Worm (Caenorhabditis elegans): Measurements from ENCODE around the gene ZK353.9.

ZK353.9 gene

DNA sequence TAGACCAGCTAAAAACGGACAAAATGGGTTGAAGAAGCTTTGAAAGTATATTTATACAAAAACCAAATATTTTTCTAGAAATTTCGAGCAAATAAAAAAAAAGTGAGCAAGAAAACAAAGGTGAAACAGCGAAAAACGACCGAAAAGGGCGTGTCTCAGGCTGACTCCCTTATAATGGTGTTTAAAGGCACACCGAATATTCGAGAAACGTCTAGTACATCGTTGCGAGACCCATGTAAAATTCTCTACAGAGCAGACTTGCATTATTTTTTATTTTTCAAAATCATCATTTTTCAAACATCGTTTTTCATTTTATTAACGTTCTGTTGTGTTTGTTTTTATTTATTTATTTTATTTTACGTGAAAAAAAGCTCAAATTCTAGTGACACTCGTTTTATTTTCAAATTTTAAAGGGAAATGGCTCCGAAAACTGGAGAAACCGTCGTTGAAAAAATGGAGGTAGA, 37.7 kb downstream of the ZK353.9 start, which contains the start of gene rpn-3 (continued):
- TF ChIP-seq daf-8 (GFP tag; IDR thresholded peaks at IDR 0.05) (no peak), gei-8 (GFP tag; optimal IDR thresholded peaks at IDR 0.05) (no peak), ztf-11 (tag; optimal IDR thresholded peaks at IDR 0.05) (no peak), lin-1 (GFP tag; IDR thresholded peaks at IDR 0.05) (peak; percentile 68; the same call in 1 of the 2 replicates), unc-130 (GFP tag; optimal IDR thresholded peaks at IDR 0.05) (peak; percentile 74), lir-3 (tag; optimal IDR thresholded peaks at IDR 0.05) (peak; percentile 61), zip-11 (GFP tag; IDR thresholded peaks at IDR 0.05) (no peak), arid-1 (GFP tag; conservative IDR thresholded peaks at IDR 0.05) (peak; percentile 89; the same call in 1 of the 2 replicates), nhr-102 (tag; optimal IDR thresholded peaks at IDR 0.05) (peak; percentile 91), dmd-8 (GFP tag; IDR thresholded peaks at IDR 0.05) (no peak), zfp-3 (GFP tag; conservative IDR thresholded peaks at IDR 0.05) (peak; percentile 95), Y5F2A.4 (GFP tag; optimal IDR thresholded peaks at IDR 0.05) (no peak), madf-9 (GFP tag; conservative IDR thresholded peaks at IDR 0.05) (peak; percentile 66), snpc-4 (tag; optimal IDR thresholded peaks at IDR 0.05) (no peak), lim-7 (GFP tag; IDR thresholded peaks at IDR 0.05) (no peak), mep-1 (tag; optimal IDR thresholded peaks at IDR 0.05) (peak; percentile 98), mdt-29 (GFP tag; IDR thresholded peaks at IDR 0.05) (peak; percentile 99), ceh-20 (GFP tag; IDR thresholded peaks at IDR 0.05) (peak; percentile 94), nhr-42 (GFP tag; IDR thresholded peaks at IDR 0.05) (peak; percentile 72; the same call in 1 of the 2 replicates), ctbp-1 (GFP tag; IDR thresholded peaks at IDR 0.05) (peak; percentile 81), snpc-1.2 (GFP tag; IDR thresholded peaks at IDR 0.05) (peak; percentile 47), nhr-48 (tag; optimal IDR thresholded peaks at IDR 0.05) (peak; percentile 74), R02D3.7 (tag; optimal IDR thresholded peaks at IDR 0.05) (no peak), duxl-1 (tag; optimal IDR thresholded peaks at IDR 0.05; ENCODE audit: poor library complexity) (peak; percentile 76), lin-39 (tag; optimal IDR thresholded peaks at IDR 0.05) (peak; percentile 48), unc-39 (tag; optimal IDR thresholded peaks at IDR 0.05) (no peak), hlh-30 (tag; optimal IDR thresholded peaks at IDR 0.05; ENCODE audit: insufficient read depth) (peak; percentile 94), php-3 (GFP tag; IDR thresholded peaks at IDR 0.05) (peak; percentile 58), ama-1 (optimal IDR thresholded peaks at IDR 0.05) (peak; percentile 75), zfp-2 (tag; optimal IDR thresholded peaks at IDR 0.05) (peak; percentile 75)

DNA sequence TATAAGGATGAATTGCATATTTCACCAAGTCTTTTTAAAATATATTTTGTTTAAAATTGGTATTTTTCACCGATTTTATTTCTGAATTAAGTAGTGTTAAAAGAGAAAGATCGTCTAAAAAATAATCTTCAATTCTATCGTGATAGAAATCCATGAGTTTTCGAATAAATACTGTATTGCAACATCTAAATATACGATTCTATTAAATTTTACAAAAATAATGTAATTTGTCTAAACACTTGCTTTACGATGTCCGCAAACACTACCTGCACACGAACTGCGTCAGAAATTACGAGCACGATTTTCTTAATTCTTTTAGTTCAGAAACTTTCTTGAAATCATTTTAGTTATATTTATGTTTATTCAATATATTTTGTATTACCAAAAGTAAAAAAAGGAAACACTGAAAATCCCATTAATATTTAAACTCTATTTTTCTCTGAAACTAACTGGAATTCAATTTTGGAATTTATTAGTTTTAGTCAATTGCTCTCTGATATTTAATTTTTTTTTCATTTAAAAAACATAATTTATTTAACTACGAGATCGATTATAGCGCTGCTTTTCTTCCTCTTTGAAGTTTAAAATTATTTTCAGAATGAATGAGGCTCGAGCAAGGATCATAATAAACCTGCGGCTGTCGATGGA, 40.0 kb downstream of the ZK353.9 start, which contains the start of gene mrpl-32:
mrpl-32 (plus strand) TSS at position 598 of the 648 bp plus-strand sequence.
- TF ChIP-seq T20F7.1 (GFP tag; optimal IDR thresholded peaks at IDR 0.05) (peak; percentile 75), vab-7 (GFP tag; IDR thresholded peaks at IDR 0.05) (peak; percentile 42; the same call in 1 of the 2 replicates), ama-1 (optimal IDR thresholded peaks at IDR 0.05) (peak; percentile 16), lim-7 (GFP tag; IDR thresholded peaks at IDR 0.05) (0 out of 2 replicates have a peak, but pooled peaks have one; percentile 56), snpc-1.2 (GFP tag; IDR thresholded peaks at IDR 0.05) (peak; percentile 28; the same call in 1 of the 2 replicates), lin-1 (GFP tag; IDR thresholded peaks at IDR 0.05) (peak; percentile 71; the same call in 1 of the 2 replicates), D1046.2 (GFP tag; IDR thresholded peaks at IDR 0.05) (no peak), Y5F2A.4 (GFP tag; optimal IDR thresholded peaks at IDR 0.05) (peak; percentile 50), F49E8.2 (tag; optimal IDR thresholded peaks at IDR 0.05; ENCODE audit: borderline replicate concordance) (peak; percentile 73), nhr-6 (tag; optimal IDR thresholded peaks at IDR 0.05) (peak; percentile 15), lsy-2 (tag; optimal IDR thresholded peaks at IDR 0.05) (peak in 1 of 2 experiments; percentile 74), dmd-6 (GFP tag; IDR thresholded peaks at IDR 0.05) (no peak), skn-1 (tag; optimal IDR thresholded peaks at IDR 0.05) (no peak), lin-39 (tag; optimal IDR thresholded peaks at IDR 0.05) (no peak), Y105C5A.15 (GFP tag; IDR thresholded peaks at IDR 0.05) (no peak), Y75B8A.6 (GFP tag; IDR thresholded peaks at IDR 0.05) (0 out of 2 replicates have a peak, but pooled peaks have one; percentile 15), ceh-28 (tag; optimal IDR thresholded peaks at IDR 0.05) (no peak), nhr-111 (GFP tag; optimal IDR thresholded peaks at IDR 0.05) (peak; percentile 2), R02D3.7 (tag; optimal IDR thresholded peaks at IDR 0.05) (no peak), mes-2 (tag; optimal IDR thresholded peaks at IDR 0.05; ENCODE audit: poor library complexity, severe bottlenecking) (peak; percentile 50), dve-1 (tag; optimal IDR thresholded peaks at IDR 0.05; ENCODE audit: insufficient read depth) (peak; percentile 66), mep-1 (tag; optimal IDR thresholded peaks at IDR 0.05) (peak; percentile 63), zip-11 (GFP tag; IDR thresholded peaks at IDR 0.05) (peak; percentile 32; the same call in 1 of the 2 replicates), zfp-3 (GFP tag; conservative IDR thresholded peaks at IDR 0.05) (0 out of 2 replicates have a peak, but pooled peaks have one; percentile 23), nhr-77 (tag; optimal IDR thresholded peaks at IDR 0.05) (no peak), Y48G9A.11 (GFP tag; IDR thresholded peaks at IDR 0.05) (peak; percentile 56), ces-1 (GFP tag; optimal IDR thresholded peaks at IDR 0.05) (no peak), nhr-102 (tag; optimal IDR thresholded peaks at IDR 0.05) (peak; percentile 35)
